Worm (Caenorhabditis elegans): ENCODE measurements around the gene unc-10.
A peak's percentile ranks its signal among the peaks of the same experiment; 100 is the strongest.

The unc-10 gene

ce11 chrX:7313236-7313635 lies 33.1 kb upstream of the unc-10 start:
- no peak for TF ChIP-seq ham-2 (GFP tag; optimal IDR thresholded peaks at IDR 0.05)
- TF ChIP-seq lin-32 (GFP tag; optimal IDR thresholded peaks at IDR 0.05), result no peak
- TF ChIP-seq sptf-1 (tag; optimal IDR thresholded peaks at IDR 0.05), result no peak
- no peak for TF ChIP-seq M03D4.4 (tag; optimal IDR thresholded peaks at IDR 0.05)
- no peak for TF ChIP-seq flh-1 (GFP tag; optimal IDR thresholded peaks at IDR 0.05)
- TF ChIP-seq elt-1 (tag; optimal IDR thresholded peaks at IDR 0.05; ENCODE audit: borderline replicate concordance, insufficient read depth), result no peak
- TF ChIP-seq nhr-237 (tag; optimal IDR thresholded peaks at IDR 0.05), result no peak
- TF ChIP-seq snpc-4 (tag; optimal IDR thresholded peaks at IDR 0.05), result no peak
- no peak for TF ChIP-seq pha-4 (tag; optimal IDR thresholded peaks at IDR 0.05)
- TF ChIP-seq lsy-2 (tag; optimal IDR thresholded peaks at IDR 0.05), result no peak
- TF ChIP-seq blmp-1 (tag; optimal IDR thresholded peaks at IDR 0.05), result no peak
- no peak for TF ChIP-seq hlh-1 (tag; optimal IDR thresholded peaks at IDR 0.05)
- TF ChIP-seq mab-5 (tag; optimal IDR thresholded peaks at IDR 0.05), result no peak

- no peak for TF ChIP-seq unc-39 (tag; optimal IDR thresholded peaks at IDR 0.05)
- no peak for TF ChIP-seq elt-1 (tag; optimal IDR thresholded peaks at IDR 0.05; ENCODE audit: borderline replicate concordance, insufficient read depth)
Observed at ce11 chrX:7311870-7312269, 31.7 kb upstream of the unc-10 start.

ce11 chrX:7309775-7310174 lies 29.7 kb upstream of the unc-10 start, which contains the start of the genes his-38 and his-40:
Gene his-38 (minus strand): TSS chrX:7309875.
Gene his-40 (plus strand): TSS chrX:7310110.
- TF ChIP-seq ceh-39 (tag; optimal IDR thresholded peaks at IDR 0.05) (no peak), nhr-12 (tag; optimal IDR thresholded peaks at IDR 0.05) (no peak), elt-1 (tag; optimal IDR thresholded peaks at IDR 0.05; ENCODE audit: borderline replicate concordance, insufficient read depth) (no peak), snpc-4 (tag; optimal IDR thresholded peaks at IDR 0.05) (no peak), ceh-83 (GFP tag; optimal IDR thresholded peaks at IDR 0.05) (no peak), unc-120 (tag; optimal IDR thresholded peaks at IDR 0.05; ENCODE audit: poor library complexity, severe bottlenecking) (no peak), elt-3 (tag; optimal IDR thresholded peaks at IDR 0.05) (no peak), ceh-43 (GFP tag; optimal IDR thresholded peaks at IDR 0.05) (no peak)

- TF ChIP-seq pha-4 (tag; optimal IDR thresholded peaks at IDR 0.05) (peak; percentile 17), mls-2 (tag; optimal IDR thresholded peaks at IDR 0.05) (no peak), nhr-2 (tag; optimal IDR thresholded peaks at IDR 0.05) (peak; percentile 31), ztf-11 (tag; optimal IDR thresholded peaks at IDR 0.05) (no peak), ceh-83 (GFP tag; optimal IDR thresholded peaks at IDR 0.05) (no peak), nhr-237 (tag; optimal IDR thresholded peaks at IDR 0.05) (no peak), unc-120 (tag; optimal IDR thresholded peaks at IDR 0.05; ENCODE audit: poor library complexity, severe bottlenecking) (peak; percentile 57), hlh-1 (tag; optimal IDR thresholded peaks at IDR 0.05) (no peak), cnd-1 (tag; optimal IDR thresholded peaks at IDR 0.05) (no peak), ces-1 (GFP tag; optimal IDR thresholded peaks at IDR 0.05) (peak; percentile 7)
Observed at ce11 chrX:7306434-7306833, 26.3 kb upstream of the unc-10 start.

ce11 chrX:7305520-7306186 lies 25.5 kb upstream of the unc-10 start, which contains the start of gene sur-5:
Gene sur-5 (minus strand): TSS chrX:7305570.
- peak; percentile 45 for TF ChIP-seq hlh-1 (tag; optimal IDR thresholded peaks at IDR 0.05)
- no peak for TF ChIP-seq sem-2 (GFP tag; optimal IDR thresholded peaks at IDR 0.05)
- TF ChIP-seq tbx-8 (GFP tag; optimal IDR thresholded peaks at IDR 0.05), result no peak
- no peak for TF ChIP-seq nhr-237 (tag; optimal IDR thresholded peaks at IDR 0.05)
- no peak for TF ChIP-seq lsy-2 (tag; optimal IDR thresholded peaks at IDR 0.05)
- TF ChIP-seq elt-1 (tag; optimal IDR thresholded peaks at IDR 0.05; ENCODE audit: borderline replicate concordance, insufficient read depth), result peak; percentile 59
- no peak for TF ChIP-seq unc-39 (tag; optimal IDR thresholded peaks at IDR 0.05)
- TF ChIP-seq unc-62 (GFP tag; optimal IDR thresholded peaks at IDR 0.05), result no peak
- TF ChIP-seq nhr-28 (tag; optimal IDR thresholded peaks at IDR 0.05), result no peak
- TF ChIP-seq blmp-1 (tag; optimal IDR thresholded peaks at IDR 0.05), result no peak
- no peak for TF ChIP-seq ham-2 (GFP tag; optimal IDR thresholded peaks at IDR 0.05)
- peak; percentile 52 for TF ChIP-seq elt-3 (tag; optimal IDR thresholded peaks at IDR 0.05)

ce11 chrX:7303115-7303514 lies 23.0 kb upstream of the unc-10 start:
- no peak for TF ChIP-seq mep-1 (tag; optimal IDR thresholded peaks at IDR 0.05)
- no peak for TF ChIP-seq hlh-1 (tag; optimal IDR thresholded peaks at IDR 0.05)
- TF ChIP-seq M03D4.4 (tag; optimal IDR thresholded peaks at IDR 0.05), result no peak
- no peak for TF ChIP-seq cnd-1 (tag; optimal IDR thresholded peaks at IDR 0.05)
- TF ChIP-seq flh-1 (GFP tag; optimal IDR thresholded peaks at IDR 0.05), result no peak
- TF ChIP-seq bed-3 (GFP tag; optimal IDR thresholded peaks at IDR 0.05), result no peak
- no peak for TF ChIP-seq lsy-2 (tag; optimal IDR thresholded peaks at IDR 0.05)
- no peak for TF ChIP-seq pha-4 (tag; optimal IDR thresholded peaks at IDR 0.05)
